Worm (Caenorhabditis elegans): ENCODE measurements around the gene ZK1236.1.
A peak's percentile ranks its signal among the peaks of the same experiment; 100 is the strongest.

Gene ZK1236.1

ce11 chrIII:8432143-8432542 is 3.0 kb downstream of the ZK1236.1 start, which contains the start of gene ZK1236.5:
Gene ZK1236.5, minus strand, starts transcription at chrIII:8432214.
- TF ChIP-seq ceh-91 (GFP tag; IDR thresholded peaks at IDR 0.05) (no peak), ama-1 (optimal IDR thresholded peaks at IDR 0.05) (no peak), ama-1 (GFP tag; optimal IDR thresholded peaks at IDR 0.05) (no peak), madf-10 (tag; optimal IDR thresholded peaks at IDR 0.05) (no peak), tbp1 (GFP tag; optimal IDR thresholded peaks at IDR 0.05) (no peak), attf-3 (GFP tag; conservative IDR thresholded peaks at IDR 0.05) (peak; percentile 93), him-1 (tag; optimal IDR thresholded peaks at IDR 0.05) (peak; percentile 46), lir-1 (GFP tag; conservative IDR thresholded peaks at IDR 0.05) (no peak), lin-35 (GFP tag; optimal IDR thresholded peaks at IDR 0.05) (peak in 1 of 3 experiments; percentile 4)

DNA sequence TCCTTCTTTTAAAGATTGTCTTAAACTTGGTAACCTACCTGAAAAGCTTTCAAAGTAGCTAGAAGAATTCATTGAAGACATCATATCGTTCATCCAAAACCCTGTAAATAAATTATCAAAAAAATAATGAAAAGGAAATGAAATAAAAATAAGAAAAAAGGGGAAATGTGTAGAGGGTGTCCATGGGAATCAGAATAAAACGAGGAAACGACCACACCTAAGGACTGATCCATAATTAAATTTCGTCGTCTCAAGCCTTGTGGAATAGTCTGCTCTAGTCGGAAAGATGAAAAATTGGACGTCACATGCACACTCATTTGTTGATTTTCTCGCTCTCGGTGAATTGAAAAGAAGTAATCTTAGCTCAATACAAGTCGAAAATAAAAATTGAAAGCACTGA is 6.0 kb downstream of the ZK1236.1 start, which contains the start of gene ZK1236.9:
Gene ZK1236.9 (minus strand): TSS at position 101 of the 400 bp plus-strand sequence.
- TF ChIP-seq ceh-100 (GFP tag; IDR thresholded peaks at IDR 0.05): no peak

DNA sequence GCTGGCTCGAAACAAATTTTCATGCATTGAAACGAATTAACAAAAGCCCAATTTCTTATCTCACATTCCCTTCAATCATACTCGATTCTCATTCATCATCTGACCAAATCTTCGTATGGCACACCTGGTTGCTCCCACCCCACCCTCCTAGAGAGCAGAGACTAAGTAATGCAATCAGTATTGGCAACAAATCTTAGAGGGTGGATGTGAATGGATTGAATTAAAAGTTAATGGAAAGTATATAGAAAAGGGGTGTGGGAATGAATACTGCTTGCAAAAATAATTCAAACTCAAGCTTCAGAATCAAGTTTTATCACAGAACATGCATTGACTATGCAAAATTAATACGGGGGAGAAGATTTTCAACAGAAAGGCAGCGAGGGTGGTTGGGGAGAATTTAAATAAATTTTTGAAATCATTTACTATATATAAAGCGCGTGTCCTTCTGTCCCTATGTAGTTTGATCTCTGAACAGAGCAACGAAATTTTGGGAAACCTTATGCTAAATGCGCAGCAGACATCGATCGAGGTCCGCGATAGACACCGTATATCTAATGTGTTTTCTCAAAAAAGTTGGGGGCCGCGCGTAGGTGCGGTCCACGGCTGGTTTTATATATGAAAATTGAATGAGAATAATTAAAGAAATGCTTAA is 8.8 kb downstream of the ZK1236.1 start:
- no peak for TF ChIP-seq madf-3 (GFP tag; IDR thresholded peaks at IDR 0.05)
- peak; percentile 33 for TF ChIP-seq snpc-4 (GFP tag; optimal IDR thresholded peaks at IDR 0.05)
- TF ChIP-seq snpc-4 (tag; optimal IDR thresholded peaks at IDR 0.05): peak in 2 of 4 experiments; percentile 61 to 81
- 0 out of 2 replicates have a peak, but pooled peaks have one; percentile 11 for TF ChIP-seq B0336.3 (GFP tag; IDR thresholded peaks at IDR 0.05)
- TF ChIP-seq ekl-4 (GFP tag; IDR thresholded peaks at IDR 0.05): no peak
- no peak for TF ChIP-seq chd-7 (tag; optimal IDR thresholded peaks at IDR 0.05)
- 0 out of 2 replicates have a peak, but pooled peaks have one; percentile 22 for TF ChIP-seq hmg-1.2 (GFP tag; IDR thresholded peaks at IDR 0.05)
- peak; percentile 30 for TF ChIP-seq snpc-1.1 (tag; optimal IDR thresholded peaks at IDR 0.05; ENCODE audit: insufficient read depth)
- TF ChIP-seq somi-1 (GFP tag; optimal IDR thresholded peaks at IDR 0.05): no peak
- TF ChIP-seq T26A5.8 (tag; optimal IDR thresholded peaks at IDR 0.05): no peak

- TF ChIP-seq C17E4.6 (GFP tag; IDR thresholded peaks at IDR 0.05): no peak
Observed at ce11 chrIII:8439312-8439711, 10.2 kb downstream of the ZK1236.1 start, which contains the start of gene pqn-96. Gene pqn-96, minus strand, starts transcription at chrIII:8439412.

ce11 chrIII:8441298-8441697 is 12.2 kb downstream of the ZK1236.1 start:
- 0 out of 2 replicates have a peak, but pooled peaks have one; percentile 28 for TF ChIP-seq ceh-91 (GFP tag; IDR thresholded peaks at IDR 0.05)
- peak; percentile 79 for TF ChIP-seq F33H1.4 (GFP tag; IDR thresholded peaks at IDR 0.05)
- TF ChIP-seq lin-54 (GFP tag; optimal IDR thresholded peaks at IDR 0.05): peak; percentile 15
- TF ChIP-seq mcd-1 (GFP tag; IDR thresholded peaks at IDR 0.05): peak; percentile 44; the same call in 1 of the 2 replicates
- peak; percentile 32; the same call in 1 of the 2 replicates for TF ChIP-seq D2030.7 (GFP tag; IDR thresholded peaks at IDR 0.05)

ce11 chrIII:8442420-8442819 is 13.3 kb downstream of the ZK1236.1 start:
- peak; percentile 90 for TF ChIP-seq hsf-1 (GFP tag; IDR thresholded peaks at IDR 0.05)

- TF ChIP-seq hlh-26 (GFP tag; conservative IDR thresholded peaks at IDR 0.05) (no peak), Y79H2A.3 (GFP tag; conservative IDR thresholded peaks at IDR 0.05) (no peak), F57A8.1 (GFP tag; optimal IDR thresholded peaks at IDR 0.05) (no peak), nfyb-1 (GFP tag; IDR thresholded peaks at IDR 0.05) (peak; percentile 93), ceh-79 (tag; optimal IDR thresholded peaks at IDR 0.05) (peak; percentile 96), akir-1 (GFP tag; optimal IDR thresholded peaks at IDR 0.05) (peak; percentile 27), ztf-28 (GFP tag; IDR thresholded peaks at IDR 0.05) (no peak), madf-3 (GFP tag; IDR thresholded peaks at IDR 0.05) (peak; percentile 33; the same call in 1 of the 2 replicates), nfya-1 (tag; optimal IDR thresholded peaks at IDR 0.05; ENCODE audit: borderline replicate concordance, insufficient read depth) (no peak), unc-62 (GFP tag; optimal IDR thresholded peaks at IDR 0.05) (no peak), lin-26 (GFP tag; IDR thresholded peaks at IDR 0.05) (peak; percentile 70), aptf-2 (GFP tag; conservative IDR thresholded peaks at IDR 0.05) (no peak)
Observed at ce11 chrIII:8443557-8444131, 14.5 kb downstream of the ZK1236.1 start, which contains the start of gene ufbp-1. Gene ufbp-1, minus strand, starts transcription at chrIII:8443607.

Data from whole organism, young adult.